Fruit fly (Drosophila melanogaster) whole organism: ENCODE measurements around the gene CG6753.

Experiments
- Dll ChIP-seq: fragments of >200 bp; optimal IDR thresholded peaks from 2 replicates; lab custom pipeline; 2017
- pan ChIP-seq: fragments of >200 bp; optimal IDR thresholded peaks from 2 replicates; lab custom pipeline; 2017
- usp ChIP-seq: fragments of >200 bp; optimal IDR thresholded peaks from 2 replicates; lab custom pipeline; 2017; ENCODE audit warnings: missing biosample characterization, missing genetic modification characterization, mixed read lengths

DNA sequence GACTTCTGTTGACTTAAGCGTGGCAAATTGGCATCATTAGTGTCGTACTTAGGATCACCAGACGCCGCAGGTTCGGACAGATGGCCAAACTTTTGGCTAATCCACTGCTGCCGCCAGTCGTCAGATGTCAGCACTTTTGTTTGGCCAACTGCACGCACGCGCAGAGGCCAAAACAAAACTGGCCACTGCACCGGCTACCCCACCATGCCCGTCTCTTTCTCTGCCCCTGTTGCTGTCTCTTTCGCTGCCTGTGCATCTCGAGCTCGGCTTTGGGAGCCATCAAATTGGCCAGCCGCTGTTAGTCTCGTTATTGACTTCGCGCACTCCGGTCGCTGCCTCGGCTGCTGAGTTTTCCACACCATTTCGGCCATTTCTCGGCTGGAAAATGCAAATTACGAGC is 20.2 kb upstream of the CG6753 start, which contains the start of gene CG14395:
- TF ChIP-seq pan (lab: Kevin White, UChicago) (no peak), usp (GFP tag; lab: Kevin White, UChicago) (no peak), Dll (no peak)
